Worm (Caenorhabditis elegans) whole organism, L3 larva: ENCODE measurements around the gene lgc-5.

Experiments used
- aly-2 ChIP-seq: fragments of 150-350 bp; optimal IDR thresholded peaks from 2 replicates; lab custom pipeline; 2014; ENCODE audit warnings: missing biosample characterization, missing genetic modification characterization
- ama-1 ChIP-seq: fragments of 150-350 bp; optimal IDR thresholded peaks from 2 replicates; lab custom pipeline; 2018
- elt-1 ChIP-seq: fragments of 150-350 bp; optimal IDR thresholded peaks from 2 replicates; lab custom pipeline; 2014; ENCODE audit warnings: missing biosample characterization, missing genetic modification characterization
- nhr-12 ChIP-seq: fragments of 150-350 bp; optimal IDR thresholded peaks from 2 replicates; lab custom pipeline; 2014; ENCODE audit warnings: missing biosample characterization, missing genetic modification characterization
- nhr-28 ChIP-seq: fragments of 150-350 bp; optimal IDR thresholded peaks from 2 replicates; lab custom pipeline; 2014; ENCODE audit warnings: missing biosample characterization, missing genetic modification characterization
- snpc-4 ChIP-seq: fragments of 150-350 bp; optimal IDR thresholded peaks from 2 replicates; lab custom pipeline; 2014; ENCODE audit warnings: missing biosample characterization, missing genetic modification characterization
- unc-39 ChIP-seq: sonication (generic microtip); optimal IDR thresholded peaks from 4 replicates; lab custom pipeline; 2017; ENCODE audit warnings: missing biosample characterization, missing genetic modification characterization

DNA sequence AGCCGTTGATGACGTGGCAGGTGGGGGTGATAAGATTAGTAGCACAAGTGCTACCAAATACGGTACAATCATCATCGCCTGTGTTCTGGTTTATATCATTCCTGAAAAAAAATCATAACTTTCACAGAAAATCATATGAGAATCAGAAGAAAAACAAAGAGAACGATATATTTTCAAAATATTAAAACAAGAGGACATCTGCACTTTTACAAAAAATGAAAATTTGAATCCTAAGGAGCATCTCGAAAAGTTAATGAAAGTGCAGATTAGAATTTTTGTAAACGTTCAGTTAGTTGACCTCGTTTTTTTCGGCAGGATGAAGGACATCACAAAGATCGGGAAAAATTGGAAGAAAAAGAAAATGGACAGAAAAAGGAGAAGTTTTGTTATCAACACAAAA, 29.6 kb upstream of the lgc-5 start, which contains the start of gene F35H10.10:
- no peak for TF ChIP-seq nhr-28 (tag; lab: Kevin White, UChicago)
- no peak for TF ChIP-seq nhr-12 (tag; lab: Kevin White, UChicago)
- TF ChIP-seq elt-1 (tag; lab: Kevin White, UChicago), result no peak
- no peak for TF ChIP-seq aly-2
- no peak for TF ChIP-seq unc-39 (tag; lab: Kevin White, UChicago)
- TF ChIP-seq ama-1 (lab: Kevin White, UChicago), result no peak
- TF ChIP-seq snpc-4 (tag; lab: Kevin White, UChicago), result no peak
